Worm (Caenorhabditis elegans): Measurements from ENCODE around the gene C55A1.11.
"Not testable (repeated sequence)": the region's sequence is repeated elsewhere in the genome, so short reads cannot be mapped to it uniquely, and the experiment has no call there.

C55A1.11 gene

DNA sequence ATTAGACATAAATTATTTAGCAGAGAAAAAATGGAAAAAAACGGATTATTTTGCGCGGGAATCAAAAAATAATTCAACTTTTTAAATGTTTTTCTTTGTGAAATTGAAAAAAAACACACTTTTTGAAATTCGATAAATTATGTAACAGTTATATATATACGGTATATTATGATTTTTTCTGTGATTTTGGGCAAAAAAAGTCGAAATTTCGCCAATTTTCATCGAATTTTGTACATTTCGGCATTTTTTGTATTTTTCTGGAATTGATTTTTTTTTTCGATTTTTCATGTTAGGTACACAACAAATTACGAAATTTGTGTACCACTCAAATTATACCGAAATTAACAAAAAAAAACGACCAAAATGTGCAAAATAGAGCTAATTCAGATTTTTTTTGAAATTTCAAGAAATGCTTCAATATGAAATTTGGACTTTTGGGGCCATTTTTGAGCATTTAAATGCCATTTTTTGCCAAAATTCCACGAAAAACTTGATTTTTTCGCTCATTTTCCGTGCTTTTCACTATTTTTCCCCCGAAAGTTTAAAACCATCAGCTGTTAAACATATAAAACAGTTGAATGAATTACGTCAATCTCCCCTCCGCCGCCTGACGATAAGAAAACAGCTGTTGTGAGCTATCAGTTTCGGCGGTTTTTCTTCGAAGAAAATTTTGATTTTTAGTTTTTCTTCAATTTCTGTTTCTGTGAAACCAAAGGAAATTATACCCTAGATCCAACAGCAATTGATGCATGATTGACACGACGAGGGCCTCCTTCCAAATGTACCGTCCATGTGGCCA, 32.8 kb downstream of the C55A1.11 start:
- TF ChIP-seq unc-55 (GFP tag; optimal IDR thresholded peaks at IDR 0.05), result no peak

ce11 chrV:15661003-15661402, 35.3 kb downstream of the C55A1.11 start:
- TF ChIP-seq rnt-1 (tag; optimal IDR thresholded peaks at IDR 0.05) (peak; percentile 22), C38D4.7 (GFP tag; optimal IDR thresholded peaks at IDR 0.05) (no peak)

DNA sequence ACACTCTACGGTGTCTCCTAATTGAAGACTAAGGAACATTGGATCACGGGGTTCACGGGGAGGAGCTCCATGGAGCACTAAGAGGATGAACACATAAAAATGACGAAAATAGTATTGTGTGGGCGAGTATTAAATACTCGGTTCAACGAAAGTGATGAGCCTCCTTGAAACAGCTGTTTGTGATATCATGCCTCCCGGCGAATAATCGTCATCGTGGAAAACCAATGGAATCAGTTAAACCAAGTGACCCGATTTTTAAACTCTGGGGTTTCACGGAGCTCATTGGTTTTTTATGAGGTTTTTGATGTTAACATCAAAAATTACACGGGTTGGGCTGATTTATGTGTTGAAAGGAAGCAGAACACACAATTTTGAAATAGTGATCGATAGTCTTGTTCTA, 35.9 kb downstream of the C55A1.11 start:
- TF ChIP-seq ceh-34 (tag; optimal IDR thresholded peaks at IDR 0.05) (no peak), nfya-1 (tag; optimal IDR thresholded peaks at IDR 0.05) (no peak), hlh-15 (tag; optimal IDR thresholded peaks at IDR 0.05) (no peak), ceh-48 (tag; optimal IDR thresholded peaks at IDR 0.05) (no peak), elt-4 (tag; optimal IDR thresholded peaks at IDR 0.05) (no peak), unc-42 (tag; optimal IDR thresholded peaks at IDR 0.05) (no peak)

ce11 chrV:15664053-15664661, 38.5 kb downstream of the C55A1.11 start:
- TF ChIP-seq ceh-48 (tag; optimal IDR thresholded peaks at IDR 0.05) (no peak), pha-4 (tag; optimal IDR thresholded peaks at IDR 0.05) (no peak), pqm-1 (tag; optimal IDR thresholded peaks at IDR 0.05) (no peak), nfya-1 (tag; optimal IDR thresholded peaks at IDR 0.05) (no peak), ceh-18 (tag; optimal IDR thresholded peaks at IDR 0.05) (peak; percentile 20), hlh-30 (tag; optimal IDR thresholded peaks at IDR 0.05; ENCODE audit: insufficient read depth) (no peak), ceh-30 (tag; optimal IDR thresholded peaks at IDR 0.05) (no peak), ceh-31 (tag; optimal IDR thresholded peaks at IDR 0.05) (peak; percentile 22), zip-5 (tag; optimal IDR thresholded peaks at IDR 0.05) (no peak), gmeb-2 (tag; optimal IDR thresholded peaks at IDR 0.05) (no peak), tbx-7 (tag; optimal IDR thresholded peaks at IDR 0.05) (no peak), unc-55 (GFP tag; optimal IDR thresholded peaks at IDR 0.05) (peak; percentile 60), sdc-2 (tag; optimal IDR thresholded peaks at IDR 0.05) (no peak), ceh-24 (tag; optimal IDR thresholded peaks at IDR 0.05) (no peak), unc-3 (GFP tag; conservative IDR thresholded peaks at IDR 0.05) (no peak), unc-3 (tag; optimal IDR thresholded peaks at IDR 0.05) (no peak), ceh-14 (tag; optimal IDR thresholded peaks at IDR 0.05) (no peak), rnt-1 (tag; optimal IDR thresholded peaks at IDR 0.05) (peak; percentile 17), dve-1 (tag; optimal IDR thresholded peaks at IDR 0.05) (peak; percentile 57), pax-1 (tag; optimal IDR thresholded peaks at IDR 0.05) (peak; percentile 62), ceh-22 (tag; optimal IDR thresholded peaks at IDR 0.05) (no peak), ceh-2 (tag; optimal IDR thresholded peaks at IDR 0.05) (no peak)

- TF ChIP-seq ztf-16 (tag; optimal IDR thresholded peaks at IDR 0.05) (no peak), ceh-2 (tag; optimal IDR thresholded peaks at IDR 0.05) (no peak), pqm-1 (tag; optimal IDR thresholded peaks at IDR 0.05) (peak; percentile 5), elt-2 (tag; optimal IDR thresholded peaks at IDR 0.05) (peak; percentile 75), hlh-8 (tag; optimal IDR thresholded peaks at IDR 0.05) (no peak)
Measured at ce11 chrV:15666718-15667117, 41.1 kb downstream of the C55A1.11 start.

- TF ChIP-seq unc-55 (GFP tag; optimal IDR thresholded peaks at IDR 0.05); ceh-9 (tag; optimal IDR thresholded peaks at IDR 0.05); ceh-24 (tag; optimal IDR thresholded peaks at IDR 0.05): not testable (repeated sequence)
Measured at ce11 chrV:15668200-15668599, 42.5 kb downstream of the C55A1.11 start, which contains the start of gene F53E4.1. Gene F53E4.1, minus strand, starts transcription at chrV:15668300.

All from whole organism, late embryonic.